Worm (Caenorhabditis elegans) whole organism, mixed stage, embryonic: Measurements from ENCODE around the gene F53F8.3.

ENCODE experiments used
- elt-1 ChIP-seq: sonication (generic microtip); optimal IDR thresholded peaks from 2 replicates; lab custom pipeline; 2017; ENCODE audit warnings: missing genetic modification characterization, mild to moderate bottlenecking, missing compliant biosample characterization, antibody characterized with exemption, moderate library complexity, borderline replicate concordance; ENCODE audit not compliant: insufficient read depth
- elt-3 ChIP-seq: fragments of 150-350 bp; optimal IDR thresholded peaks from 2 replicates; lab custom pipeline; 2014; ENCODE audit warnings: missing biosample characterization, missing genetic modification characterization
- mep-1 ChIP-seq: fragments of 150-350 bp; optimal IDR thresholded peaks from 2 replicates; lab custom pipeline; 2017; ENCODE audit warnings: missing biosample characterization, missing genetic modification reagents, missing genetic modification characterization, inconsistent platforms
- nhr-2 ChIP-seq: fragments of 150-350 bp; optimal IDR thresholded peaks from 2 replicates; lab custom pipeline; 2014; ENCODE audit warnings: missing biosample characterization, missing genetic modification characterization
- nhr-28 ChIP-seq: fragments of 150-350 bp; optimal IDR thresholded peaks from 2 replicates; lab custom pipeline; 2014; ENCODE audit warnings: missing biosample characterization, missing genetic modification characterization
- nhr-76 ChIP-seq: sonication (generic microtip); optimal IDR thresholded peaks from 2 replicates; lab custom pipeline; 2017; ENCODE audit warnings: missing biosample characterization, missing genetic modification characterization
- snpc-4 ChIP-seq: fragments of 150-350 bp; optimal IDR thresholded peaks from 2 replicates; lab custom pipeline; 2014; ENCODE audit warnings: missing biosample characterization, missing genetic modification characterization
- unc-62 ChIP-seq: fragments of 150-350 bp; optimal IDR thresholded peaks from 2 replicates; lab custom pipeline; 2014; ENCODE audit warnings: missing biosample characterization, missing genetic modification reagents, missing genetic modification characterization

DNA sequence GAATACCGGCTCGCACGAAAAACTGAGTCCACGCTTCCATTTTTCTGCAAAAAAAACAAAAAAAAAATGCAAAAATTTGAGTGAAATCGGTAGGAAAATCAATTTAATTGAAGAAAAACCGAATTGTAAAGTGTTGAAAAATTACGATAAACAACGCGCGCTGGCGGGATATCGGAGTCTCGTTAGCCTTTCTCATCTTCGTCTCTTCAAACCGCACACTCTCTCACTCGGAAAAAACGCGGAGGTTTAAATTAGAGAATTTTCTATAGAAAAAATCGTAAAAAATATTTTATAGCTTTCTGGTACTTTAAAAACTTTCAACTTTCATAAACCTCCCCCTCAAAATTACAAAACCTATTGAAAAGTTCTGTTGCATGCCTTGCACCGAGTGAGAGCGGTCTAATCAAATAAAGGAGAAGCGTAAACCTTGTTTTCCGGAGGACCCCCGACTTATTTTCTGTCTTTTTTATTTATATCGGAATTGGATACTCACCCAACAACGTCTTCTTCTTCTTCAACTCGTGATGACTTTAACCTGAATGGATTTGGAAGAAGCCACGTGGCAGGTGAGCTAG, 14.8 kb upstream of the F53F8.3 start, which contains the start of the genes F53F8.5 and F53F8.6:
- TF ChIP-seq snpc-4, result no peak
- TF ChIP-seq unc-62 (GFP tag; lab: Kevin White, UChicago), result no peak
- TF ChIP-seq nhr-2 (tag; lab: Kevin White, UChicago), result no peak
- TF ChIP-seq mep-1 (tag; lab: Kevin White, UChicago), result no peak
- no peak for TF ChIP-seq nhr-28 (tag; lab: Kevin White, UChicago)
- TF ChIP-seq elt-1 (tag; lab: Kevin White, UChicago), result no peak
- TF ChIP-seq elt-3 (tag; lab: Kevin White, UChicago), result no peak
- no peak for TF ChIP-seq nhr-76
